Fruit fly (Drosophila melanogaster): ENCODE data around the gene CG6216.

- peak; percentile 48 for TF ChIP-seq bab1 (GFP tag; optimal IDR thresholded peaks at IDR 0.05)
- no peak for TF ChIP-seq CG5204 (GFP tag; optimal IDR thresholded peaks at IDR 0.05)
- no peak for TF ChIP-seq pad (GFP tag; optimal IDR thresholded peaks at IDR 0.05)
- peak; percentile 37 for TF ChIP-seq tj (GFP tag; optimal IDR thresholded peaks at IDR 0.05)
- TF ChIP-seq cnc (optimal IDR thresholded peaks at IDR 0.05), result peak in 1 of 2 experiments; percentile 89
- TF ChIP-seq CG7045 (GFP tag; optimal IDR thresholded peaks at IDR 0.05), result no peak
- TF ChIP-seq Mnt (GFP tag; optimal IDR thresholded peaks at IDR 0.05), result peak; percentile 32
- TF ChIP-seq kay (GFP tag; ENCODE audit: borderline replicate concordance), result peak; percentile 38
- no peak for TF ChIP-seq Hr96 (GFP tag; optimal IDR thresholded peaks at IDR 0.05)
- TF ChIP-seq cic (GFP tag; optimal IDR thresholded peaks at IDR 0.05), result peak; percentile 28
- no peak for TF ChIP-seq Crg-1 (GFP tag; optimal IDR thresholded peaks at IDR 0.05)
Observed at dm6 chr3L:11113198-11114197, 37.1 kb downstream of the CG6216 start, which contains the start of gene Sod1.

Measured in whole organism, adult.